Fruit fly (Drosophila melanogaster) whole organism, pupa: Measurements from ENCODE around the gene CG7166.

Source experiments
- CG10348 ChIP-seq: fragments of 200-800 bp; sonication (Bioruptor generic); IDR thresholded peaks from 2 replicates; pipeline ENCODE4 v1.3.6; 2022; ENCODE audit warnings: missing biosample characterization, missing genetic modification characterization
- CG32121 ChIP-seq: fragments of 200-800 bp; sonication (Bioruptor generic); IDR thresholded peaks from 2 replicates; pipeline ENCODE4 v1.3.6; 2022; ENCODE audit warnings: missing biosample characterization, missing genetic modification characterization
- CG34367 ChIP-seq: fragments of 200-800 bp; sonication (Bioruptor generic); optimal IDR thresholded peaks from 2 replicates; lab custom pipeline; 2018; ENCODE audit warnings: missing biosample characterization, mild to moderate bottlenecking, missing genetic modification characterization
- EcR ChIP-seq: fragments of 200-800 bp; sonication (Bioruptor generic); optimal IDR thresholded peaks from 3 replicates; lab custom pipeline; 2019; ENCODE audit warnings: missing biosample characterization, missing genetic modification characterization, mild to moderate bottlenecking, moderate library complexity, missing genetic modification reagents
- Pif1A ChIP-seq: fragments of 200-800 bp; sonication (Bioruptor generic); optimal IDR thresholded peaks from 3 replicates; lab custom pipeline; 2016; ENCODE audit warnings: missing biosample characterization, missing genetic modification characterization

dm6 chr3L:21586528-21586927 lies 38.9 kb downstream of the CG7166 start, which contains the start of gene TfAP-2:
- no peak for TF ChIP-seq Pif1A
- TF ChIP-seq CG34367 (tag; lab: Kevin White, UChicago) = no peak
- no peak for TF ChIP-seq CG32121 (GFP tag; lab: Robert Waterston, UW)
- no peak for TF ChIP-seq EcR (GFP tag; lab: Kevin White, UChicago)
- TF ChIP-seq CG10348 (GFP tag; lab: Robert Waterston, UW) = no peak
